Fruit fly (Drosophila melanogaster) whole organism, wandering third instar larva: ENCODE data around the gene Ire1.

ENCODE experiments used
- Abd-B ChIP-seq: fragments of >200 bp; optimal IDR thresholded peaks from 2 replicates; lab custom pipeline; 2017; ENCODE audit warnings: missing biosample characterization, missing genetic modification characterization
- Dif ChIP-seq: fragments of 200-275, 200-300 bp; sonication (Bioruptor generic); optimal IDR thresholded peaks from 2 replicates; lab custom pipeline; 2018; ENCODE audit warnings: missing biosample characterization, missing genetic modification characterization; ENCODE audit not compliant: partially characterized antibody
- Hnf4 ChIP-seq: fragments of 200-800 bp; sonication (Bioruptor generic); optimal IDR thresholded peaks from 2 replicates; lab custom pipeline; 2016; ENCODE audit warnings: missing biosample characterization, mild to moderate bottlenecking, missing genetic modification characterization
- Jra ChIP-seq: sonication (Bioruptor generic); optimal IDR thresholded peaks from 2 replicates; lab custom pipeline; 2016; ENCODE audit warnings: missing biosample characterization, missing genetic modification characterization
- N ChIP-seq: fragments of >200 bp; optimal IDR thresholded peaks from 2 replicates; lab custom pipeline; 2018; ENCODE audit warnings: missing biosample characterization, missing external identifiers, missing genetic modification characterization
- Rel ChIP-seq, 2 experiments: fragments of 200-800 bp; sonication (Bioruptor generic) in 1 of 2; optimal IDR thresholded peaks; 2 replicates in 1 of 2; 3 replicates in 1 of 2; lab custom pipeline; 2016 to 2019; ENCODE audit warnings: mild to moderate bottlenecking in 2 of 2, missing biosample characterization in 2 of 2, missing genetic modification characterization in 2 of 2, moderate library complexity in 1 of 2
- br ChIP-seq: fragments of 200-800 bp; sonication (Bioruptor generic); optimal IDR thresholded peaks from 2 replicates; lab custom pipeline; 2016; ENCODE audit warnings: missing biosample characterization, missing genetic modification characterization
- brk ChIP-seq: fragments of 200-800 bp; sonication (Bioruptor generic); optimal IDR thresholded peaks from 2 replicates; lab custom pipeline; 2016; ENCODE audit warnings: missing biosample characterization, mild to moderate bottlenecking, missing genetic modification characterization
- jim ChIP-seq: fragments of 175-275, 200-325 bp; sonication (Bioruptor generic); optimal IDR thresholded peaks from 2 replicates; lab custom pipeline; 2016; ENCODE audit warnings: missing biosample characterization, mild to moderate bottlenecking, missing genetic modification characterization
- lola ChIP-seq: fragments of >200 bp; optimal IDR thresholded peaks from 2 replicates; lab custom pipeline; 2017; ENCODE audit warnings: missing biosample characterization, missing genetic modification characterization
- psq ChIP-seq: fragments of 200-800 bp; sonication (Bioruptor generic); optimal IDR thresholded peaks from 3 replicates; lab custom pipeline; 2017; ENCODE audit warnings: missing biosample characterization, mild to moderate bottlenecking, missing genetic modification characterization, moderate library complexity
- rgr ChIP-seq: fragments of 200-800 bp; sonication (Bioruptor generic); optimal IDR thresholded peaks from 3 replicates; lab custom pipeline; 2016; ENCODE audit warnings: missing biosample characterization, mild to moderate bottlenecking, missing genetic modification characterization
- sv ChIP-seq: fragments of 200-800 bp; sonication (Bioruptor generic); optimal IDR thresholded peaks from 3 replicates; lab custom pipeline; 2016; ENCODE audit warnings: missing biosample characterization, missing genetic modification characterization
- woc ChIP-seq: sonication (Bioruptor generic); optimal IDR thresholded peaks from 2 replicates; lab custom pipeline; 2016; ENCODE audit warnings: missing biosample characterization, mild to moderate bottlenecking, missing genetic modification characterization

DNA sequence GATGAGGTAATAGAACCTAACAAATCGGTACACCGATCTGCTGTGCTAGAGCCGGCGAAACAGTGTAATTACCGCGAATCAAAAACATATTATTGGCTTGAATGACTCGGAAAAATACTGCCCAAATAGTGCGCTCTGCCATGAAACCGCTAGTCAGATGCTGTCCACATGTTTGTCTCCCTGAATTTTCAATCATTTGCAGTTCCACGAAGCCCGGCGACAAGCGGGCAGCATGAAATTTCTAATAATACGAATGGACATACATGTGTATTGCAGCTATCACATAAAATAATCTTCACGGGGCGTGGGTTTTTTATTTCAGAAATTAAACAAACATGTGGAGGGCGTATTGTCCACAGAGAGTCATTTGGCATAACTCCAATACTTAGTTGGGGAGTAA is 2.1 kb downstream of the Ire1 start:
- no peak for TF ChIP-seq jim (GFP tag; lab: Kevin White, UChicago)
- TF ChIP-seq lola: no peak
- no peak for TF ChIP-seq Hnf4
- TF ChIP-seq woc (GFP tag; lab: Kevin White, UChicago): no peak
- TF ChIP-seq rgr (GFP tag; lab: Kevin White, UChicago): no peak
- TF ChIP-seq sv (GFP tag; lab: Kevin White, UChicago): no peak
- no peak for TF ChIP-seq Rel (GFP tag; optimal IDR thresholded peaks at IDR 0.05; lab: Kevin White, UChicago)
- TF ChIP-seq Rel (tag; optimal IDR thresholded peaks at IDR 0.05; lab: Kevin White, UChicago): no peak
- no peak for TF ChIP-seq N (GFP tag; lab: Kevin White, UChicago)
- TF ChIP-seq psq (GFP tag; lab: Kevin White, UChicago): no peak
- no peak for TF ChIP-seq brk
- no peak for TF ChIP-seq br (GFP tag; lab: Kevin White, UChicago)
- TF ChIP-seq Abd-B (GFP tag; lab: Kevin White, UChicago): no peak
- no peak for TF ChIP-seq Jra
- no peak for TF ChIP-seq Dif (GFP tag; lab: Kevin White, UChicago)
